Fruit fly (Drosophila melanogaster) whole organism, embryonic: ENCODE data around the gene Pxn.

Experiments
- Abd-B ChIP-seq: fragments of 200-800 bp; sonication (Bioruptor generic); optimal IDR thresholded peaks from 2 replicates; lab custom pipeline; 2018; ENCODE audit warnings: missing biosample characterization, mild to moderate bottlenecking, missing genetic modification characterization, moderate library complexity
- Aef1 ChIP-seq: fragments of 200-800 bp; sonication (Bioruptor generic); IDR thresholded peaks from 3 replicates; pipeline ENCODE4 v1.3.6; 2022; ENCODE audit warnings: missing biosample characterization, missing genetic modification characterization
- CG13296 ChIP-seq: fragments of 200-800 bp; sonication (Bioruptor generic); optimal IDR thresholded peaks from 3 replicates; lab custom pipeline; 2018; ENCODE audit warnings: missing biosample characterization, mild to moderate bottlenecking, missing genetic modification characterization
- CG14050 ChIP-seq: fragments of 200-800 bp; sonication (Bioruptor generic); IDR thresholded peaks from 3 replicates; pipeline ENCODE4 v1.3.6; 2022; ENCODE audit warnings: missing biosample characterization, missing genetic modification characterization
- CG14667 ChIP-seq: fragments of 200-800 bp; sonication (Bioruptor generic); IDR thresholded peaks from 2 replicates; pipeline ENCODE4 v1.3.6; 2022; ENCODE audit warnings: missing biosample characterization, missing genetic modification characterization
- CG1603 ChIP-seq: fragments of 200-800 bp; sonication (Bioruptor generic); optimal IDR thresholded peaks from 2 replicates; lab custom pipeline; 2019; ENCODE audit warnings: missing biosample characterization, mild to moderate bottlenecking, missing genetic modification characterization, moderate library complexity
- CG2678 ChIP-seq: fragments of 200-800 bp; sonication (Bioruptor generic); optimal IDR thresholded peaks from 3 replicates; lab custom pipeline; 2019; ENCODE audit warnings: missing biosample characterization, mild to moderate bottlenecking, missing genetic modification characterization, moderate library complexity
- CG34422 ChIP-seq: fragments of 200-800 bp; sonication (Bioruptor generic); IDR thresholded peaks from 3 replicates; pipeline ENCODE4 v1.3.6; 2022; ENCODE audit warnings: missing biosample characterization, missing genetic modification characterization
- CG4328 ChIP-seq: fragments of 200-800 bp; sonication (Bioruptor generic); optimal IDR thresholded peaks from 3 replicates; lab custom pipeline; 2017; ENCODE audit warnings: missing biosample characterization, missing genetic modification reagents, missing genetic modification characterization
- CG7963 ChIP-seq: fragments of 200-800 bp; sonication (Bioruptor generic); IDR thresholded peaks from 3 replicates; pipeline ENCODE4 v1.3.6; 2022; ENCODE audit warnings: missing biosample characterization, missing genetic modification characterization; ENCODE audit not compliant: partially characterized antibody
- CG8359 ChIP-seq: fragments of 200-800 bp; sonication (Bioruptor generic); optimal IDR thresholded peaks from 2 replicates; lab custom pipeline; 2017; ENCODE audit warnings: missing biosample characterization, mild to moderate bottlenecking, missing genetic modification characterization, borderline replicate concordance
- Elba2 ChIP-seq: fragments of 200-800 bp; sonication (Bioruptor generic); optimal IDR thresholded peaks from 3 replicates; lab custom pipeline; 2016; ENCODE audit warnings: missing biosample characterization, missing genetic modification characterization
- Ets65A ChIP-seq: fragments of 200-800 bp; sonication (Bioruptor generic); peaks from one replicate; lab custom pipeline; 2016; ENCODE audit warnings: missing biosample characterization, missing genetic modification characterization
- H15 ChIP-seq: fragments of 200-800 bp; sonication (Bioruptor generic); IDR thresholded peaks from 3 replicates; pipeline ENCODE4 v1.3.6; 2022; ENCODE audit warnings: missing biosample characterization, missing genetic modification characterization
- HLH54F ChIP-seq: fragments of 200-800 bp; sonication (Bioruptor generic); optimal IDR thresholded peaks from 3 replicates; lab custom pipeline; 2016; ENCODE audit warnings: missing biosample characterization, missing genetic modification characterization
- NfI ChIP-seq: fragments of 200-800 bp; sonication (Bioruptor generic); optimal IDR thresholded peaks from 3 replicates; lab custom pipeline; 2018; ENCODE audit warnings: missing biosample characterization, mild to moderate bottlenecking, missing genetic modification characterization, moderate library complexity
- Ravus ChIP-seq: fragments of 200-800 bp; sonication (Bioruptor generic); IDR thresholded peaks from 2 replicates; pipeline ENCODE4 v1.3.6; 2022; ENCODE audit warnings: missing biosample characterization, missing genetic modification characterization
- Rx ChIP-seq: fragments of 200-800 bp; sonication (Bioruptor generic); IDR thresholded peaks from 2 replicates; pipeline ENCODE4 v1.3.6; 2022; ENCODE audit warnings: missing biosample characterization, missing genetic modification characterization
- Six4 ChIP-seq: fragments of 200-800 bp; sonication (Bioruptor generic); optimal IDR thresholded peaks from 2 replicates; lab custom pipeline; 2016; ENCODE audit warnings: missing biosample characterization, missing genetic modification characterization
- Spps ChIP-seq: fragments of 200-800 bp; sonication (Bioruptor generic); optimal IDR thresholded peaks from 2 replicates; lab custom pipeline; 2018; ENCODE audit warnings: missing biosample characterization, mild to moderate bottlenecking, missing genetic modification characterization
- Usf ChIP-seq: fragments of 200-800 bp; sonication (Bioruptor generic); optimal IDR thresholded peaks from 2 replicates; lab custom pipeline; 2017; ENCODE audit warnings: missing genotype, missing biosample characterization, missing genetic modification characterization
- ash1 ChIP-seq: fragments of 200-800 bp; sonication (Bioruptor generic); optimal IDR thresholded peaks from 2 replicates; lab custom pipeline; 2018; ENCODE audit warnings: missing biosample characterization, mild to moderate bottlenecking, missing genetic modification characterization
- az2 ChIP-seq: fragments of 200-800 bp; sonication (Bioruptor generic); optimal IDR thresholded peaks from 3 replicates; lab custom pipeline; 2016; ENCODE audit warnings: missing biosample characterization, missing genetic modification characterization
- bab2 ChIP-seq: fragments of 200-800 bp; sonication (Bioruptor generic); optimal IDR thresholded peaks from 2 replicates; lab custom pipeline; 2016; ENCODE audit warnings: missing biosample characterization, missing genetic modification characterization
- bigmax ChIP-seq: fragments of 200-800 bp; sonication (Bioruptor generic); optimal IDR thresholded peaks from 2 replicates; lab custom pipeline; 2018; ENCODE audit warnings: missing biosample characterization, mild to moderate bottlenecking, missing genetic modification characterization
- cato ChIP-seq: fragments of 200-800 bp; sonication (Bioruptor generic); optimal IDR thresholded peaks from 2 replicates; lab custom pipeline; 2016; ENCODE audit warnings: missing biosample characterization, missing genetic modification characterization, borderline replicate concordance
- cg ChIP-seq: fragments of 200-800 bp; sonication (Bioruptor generic); optimal IDR thresholded peaks from 3 replicates; lab custom pipeline; 2019; ENCODE audit warnings: missing biosample characterization, mild to moderate bottlenecking, missing genetic modification characterization, moderate library complexity
- chn ChIP-seq: fragments of 200-800 bp; sonication (Bioruptor generic); optimal IDR thresholded peaks from 2 replicates; lab custom pipeline; 2016; ENCODE audit warnings: missing biosample characterization, missing genetic modification characterization
- da ChIP-seq: fragments of 200-800 bp; sonication (Bioruptor generic); optimal IDR thresholded peaks from 2 replicates; lab custom pipeline; 2016; ENCODE audit warnings: missing biosample characterization, missing genetic modification characterization
- gce ChIP-seq: fragments of 200-800 bp; sonication (Bioruptor generic); IDR thresholded peaks from 3 replicates; pipeline ENCODE4 v1.3.6; 2022; ENCODE audit warnings: missing biosample characterization, missing genetic modification characterization
- jing ChIP-seq: fragments of 200-800 bp; sonication (Bioruptor generic); optimal IDR thresholded peaks from 2 replicates; lab custom pipeline; 2018; ENCODE audit warnings: missing biosample characterization, mild to moderate bottlenecking, missing genetic modification characterization
- knrl ChIP-seq: fragments of 200-800 bp; sonication (Bioruptor generic); IDR thresholded peaks from 3 replicates; pipeline ENCODE4 v1.3.6; 2022; ENCODE audit warnings: missing biosample characterization, missing genetic modification characterization; ENCODE audit not compliant: partially characterized antibody
- maf-S ChIP-seq: fragments of 200-800 bp; sonication (Bioruptor generic); optimal IDR thresholded peaks from 2 replicates; lab custom pipeline; 2016; ENCODE audit warnings: missing biosample characterization, missing genetic modification characterization
- mld ChIP-seq: fragments of 200-800 bp; sonication (Bioruptor generic); IDR thresholded peaks from 3 replicates; pipeline ENCODE4 v1.3.6; 2022; ENCODE audit warnings: missing biosample characterization, missing genetic modification characterization; ENCODE audit not compliant: partially characterized antibody
- nerfin-2 ChIP-seq: fragments of 200-800 bp; sonication (Bioruptor generic); IDR thresholded peaks from 2 replicates; pipeline ENCODE4 v1.3.6; 2022; ENCODE audit warnings: missing biosample characterization, missing genetic modification characterization; ENCODE audit not compliant: partially characterized antibody
- pan ChIP-seq, 4 experiments: fragments of >200 bp in 3 of 4; fragments of 200-800 bp in 1 of 4; sonication (Bioruptor generic) in 1 of 4; optimal IDR thresholded peaks in 3 of 4; IDR thresholded peaks in 1 of 4; 2 replicates each; pipeline versions ENCODE4 v1.3.6 to Lab custom; 2017 to 2022; ENCODE audit warnings: missing biosample characterization in 2 of 4, missing genetic modification characterization in 2 of 4, mixed read lengths in 1 of 4
- ranshi ChIP-seq: fragments of 200-800 bp; sonication (Bioruptor generic); IDR thresholded peaks from 2 replicates; pipeline ENCODE4 v1.3.6; 2022; ENCODE audit warnings: missing biosample characterization, missing genetic modification characterization
- sd ChIP-seq: fragments of 200-800 bp; sonication (Bioruptor generic); optimal IDR thresholded peaks from 3 replicates; lab custom pipeline; 2018; ENCODE audit warnings: missing biosample characterization, mild to moderate bottlenecking, missing genetic modification characterization, moderate library complexity
- shn ChIP-seq: fragments of 200-800 bp; sonication (Bioruptor generic); optimal IDR thresholded peaks from 3 replicates; lab custom pipeline; 2016; ENCODE audit warnings: missing biosample characterization, missing genetic modification characterization
- sisA ChIP-seq: fragments of 200-800 bp; sonication (Bioruptor generic); IDR thresholded peaks from 2 replicates; pipeline ENCODE4 v1.3.6; 2022; ENCODE audit warnings: missing biosample characterization, missing genetic modification characterization

Gene Pxn

dm6 chr3L:2552116-2552843 lies 77.6 kb downstream of the Pxn start (continued):
- TF ChIP-seq CG1603: peak; percentile 73
- TF ChIP-seq cato (GFP tag; lab: Kevin White, UChicago): peak; percentile 27
- peak; percentile 72 for TF ChIP-seq sisA (GFP tag; lab: Robert Waterston, UW)
- TF ChIP-seq CG14667: no peak
- TF ChIP-seq CG14050 (GFP tag; lab: Robert Waterston, UW): no peak
- peak; percentile 26 for TF ChIP-seq sd (tag; lab: Kevin White, UChicago)
- TF ChIP-seq CG4328: peak; percentile 28
- 0 out of 3 replicates have a peak, but pooled peaks have one; percentile 12 for TF ChIP-seq CG34422 (GFP tag; lab: Robert Waterston, UW)
- no peak for TF ChIP-seq Ravus (GFP tag; lab: Robert Waterston, UW)
- TF ChIP-seq pan (optimal IDR thresholded peaks at IDR 0.05; lab: Kevin White, UChicago): no peak
- peak in 1 of 2 experiments; percentile 64 for TF ChIP-seq pan (GFP tag; optimal IDR thresholded peaks at IDR 0.05 in 1 of 2, IDR thresholded peaks at IDR 0.05 in 1 of 2)
- peak; percentile 54; the same call in 2 of the 3 replicates for TF ChIP-seq Aef1 (GFP tag; lab: Robert Waterston, UW)
- TF ChIP-seq Rx (GFP tag; lab: Robert Waterston, UW): no peak
- peak; percentile 73 for TF ChIP-seq bab2
- TF ChIP-seq az2 (GFP tag; lab: Kevin White, UChicago): peak; percentile 70
- TF ChIP-seq knrl: no peak
- TF ChIP-seq ash1 (GFP tag; lab: Kevin White, UChicago): no peak
- TF ChIP-seq CG2678 (tag; lab: Kevin White, UChicago): peak; percentile 74
- TF ChIP-seq chn (GFP tag; lab: Kevin White, UChicago): peak; percentile 70
- peak; percentile 18 for TF ChIP-seq shn (GFP tag; lab: Kevin White, UChicago)
- no peak for TF ChIP-seq cg (GFP tag; lab: Kevin White, UChicago)
- no peak for TF ChIP-seq CG13296 (GFP tag; lab: Kevin White, UChicago)
- no peak for TF ChIP-seq ranshi (GFP tag; lab: Robert Waterston, UW)
- TF ChIP-seq Ets65A (GFP tag; lab: Kevin White, UChicago): peak; percentile 96
- TF ChIP-seq maf-S (GFP tag; lab: Kevin White, UChicago): peak; percentile 20
- no peak for TF ChIP-seq da (GFP tag; lab: Kevin White, UChicago)
- no peak for TF ChIP-seq nerfin-2 (GFP tag; lab: Robert Waterston, UW)
- no peak for TF ChIP-seq bigmax (GFP tag; lab: Kevin White, UChicago)
- no peak for TF ChIP-seq Usf (GFP tag; lab: Kevin White, UChicago)
- TF ChIP-seq HLH54F (GFP tag; lab: Kevin White, UChicago): peak; percentile 51
- peak; percentile 44 for TF ChIP-seq NfI (GFP tag; lab: Kevin White, UChicago)
- no peak for TF ChIP-seq Elba2 (GFP tag; lab: Kevin White, UChicago)
- TF ChIP-seq CG8359 (GFP tag; lab: Kevin White, UChicago): peak; percentile 5
- TF ChIP-seq gce (GFP tag; lab: Robert Waterston, UW): no peak
- peak; percentile 48 for TF ChIP-seq jing (GFP tag; lab: Kevin White, UChicago)
- no peak for TF ChIP-seq CG7963 (GFP tag; lab: Robert Waterston, UW)
- TF ChIP-seq mld: no peak
- TF ChIP-seq H15: no peak
- peak; percentile 58 for TF ChIP-seq Six4 (GFP tag; lab: Kevin White, UChicago)
- peak; percentile 66 for TF ChIP-seq Spps (tag; lab: Kevin White, UChicago)
- peak; percentile 36 for TF ChIP-seq Abd-B (GFP tag; lab: Kevin White, UChicago)
